Worm (Caenorhabditis elegans) whole organism, early embryonic: ENCODE results near the gene F41H10.3.

Source experiments
- B0310.2 ChIP-seq: sonication (generic microtip); optimal IDR thresholded peaks from 2 replicates; lab custom pipeline; 2016; ENCODE audit warnings: mild to moderate bottlenecking, missing genetic modification characterization, missing compliant biosample characterization
- F13C5.2 ChIP-seq: sonication (generic microtip); optimal IDR thresholded peaks from 2 replicates; lab custom pipeline; 2017; ENCODE audit warnings: mild to moderate bottlenecking, missing genetic modification characterization, inconsistent platforms, missing compliant biosample characterization
- aly-1 ChIP-seq: sonication (generic microtip); optimal IDR thresholded peaks from 2 replicates; lab custom pipeline; 2016; ENCODE audit warnings: missing genetic modification characterization, missing compliant biosample characterization
- ama-1 ChIP-seq: fragments of 150-350 bp; optimal IDR thresholded peaks from 2 replicates; lab custom pipeline; 2014
- ceh-13 ChIP-seq: fragments of 200-800 bp; sonication (Bioruptor generic); optimal IDR thresholded peaks from 2 replicates; lab custom pipeline; 2018; ENCODE audit warnings: mild to moderate bottlenecking, missing genetic modification characterization, missing compliant biosample characterization
- ceh-36 ChIP-seq: sonication (generic microtip); optimal IDR thresholded peaks from 2 replicates; lab custom pipeline; 2016; ENCODE audit warnings: missing genetic modification characterization, inconsistent platforms, missing compliant biosample characterization
- ets-7 ChIP-seq: sonication (generic microtip); optimal IDR thresholded peaks from 2 replicates; lab custom pipeline; 2016; ENCODE audit warnings: missing genotype, missing genetic modification characterization, missing compliant biosample characterization
- flt-1 ChIP-seq: fragments of 200-800 bp; sonication (Bioruptor generic); IDR thresholded peaks from 2 replicates; pipeline ENCODE4 v1.3.6; 2022; ENCODE audit warnings: missing genetic modification characterization, missing compliant biosample characterization
- hmbx-1 ChIP-seq: sonication (generic microtip); optimal IDR thresholded peaks from 2 replicates; lab custom pipeline; 2016; ENCODE audit warnings: mild to moderate bottlenecking, missing genetic modification characterization, missing compliant biosample characterization
- hmg-4 ChIP-seq: fragments of 200-800 bp; sonication (Bioruptor generic); optimal IDR thresholded peaks from 2 replicates; lab custom pipeline; 2018; ENCODE audit warnings: mild to moderate bottlenecking, missing genetic modification characterization, missing compliant biosample characterization
- hnd-1 ChIP-seq: sonication (generic microtip); optimal IDR thresholded peaks from 2 replicates; lab custom pipeline; 2016; ENCODE audit warnings: missing genetic modification characterization, missing compliant biosample characterization
- pes-1 ChIP-seq: fragments of 200-800 bp; sonication (Bioruptor generic); IDR thresholded peaks from 2 replicates; pipeline ENCODE4 v1.3.6; 2022; ENCODE audit warnings: missing genetic modification reagents, missing genetic modification characterization, missing compliant biosample characterization
- scrt-1 ChIP-seq: fragments of 200-800 bp; sonication (Bioruptor generic); IDR thresholded peaks from 2 replicates; pipeline ENCODE4 v1.3.6; 2022; ENCODE audit warnings: missing genetic modification characterization, missing compliant biosample characterization
- sea-1 ChIP-seq: fragments of 200-800 bp; sonication (Bioruptor generic); conservative IDR thresholded peaks from 2 replicates; pipeline ENCODE4 v1.3.6; 2022; ENCODE audit warnings: missing genetic modification characterization, missing compliant biosample characterization
- tbx-11 ChIP-seq: fragments of 200-800 bp; sonication (Bioruptor generic); IDR thresholded peaks from 2 replicates; pipeline ENCODE4 v1.3.6; 2022; ENCODE audit warnings: missing genetic modification characterization, missing compliant biosample characterization
- tbx-37 ChIP-seq: fragments of 200-800 bp; sonication (Bioruptor generic); conservative IDR thresholded peaks from 2 replicates; pipeline ENCODE4 v1.3.6; 2022; ENCODE audit warnings: missing genetic modification reagents, missing genetic modification characterization, missing compliant biosample characterization
- tra-4 ChIP-seq: sonication (generic microtip); optimal IDR thresholded peaks from 2 replicates; lab custom pipeline; 2017; ENCODE audit warnings: missing genetic modification characterization, missing compliant biosample characterization

Gene F41H10.3

ce11 chrIV:5388477-5389065 lies 19.0 kb downstream of the F41H10.3 start, which contains the start of gene elo-6:
Gene elo-6 (minus strand): TSS chrIV:5388559.
- no peak for TF ChIP-seq scrt-1 (GFP tag; lab: Robert Waterston, UW)
- TF ChIP-seq tbx-11 (GFP tag; lab: Robert Waterston, UW) = no peak
- no peak for TF ChIP-seq ceh-36 (tag; lab: Kevin White, UChicago)
- TF ChIP-seq sea-1 = no peak
- TF ChIP-seq tra-4 (tag; lab: Kevin White, UChicago) = no peak
- no peak for TF ChIP-seq hnd-1 (tag; lab: Kevin White, UChicago)
- TF ChIP-seq ceh-13 (GFP tag; lab: Kevin White, UChicago) = no peak
- no peak for TF ChIP-seq flt-1 (GFP tag; lab: Robert Waterston, UW)
- no peak for TF ChIP-seq hmbx-1 (tag; lab: Kevin White, UChicago)
- TF ChIP-seq ets-7 = no peak
- TF ChIP-seq hmg-4 (GFP tag; lab: Kevin White, UChicago) = no peak
- TF ChIP-seq aly-1 (tag; lab: Kevin White, UChicago) = no peak
- TF ChIP-seq pes-1 (GFP tag; lab: Robert Waterston, UW) = no peak
- TF ChIP-seq ama-1 (lab: Kevin White, UChicago) = no peak
- TF ChIP-seq B0310.2 (tag; lab: Kevin White, UChicago) = no peak

DNA sequence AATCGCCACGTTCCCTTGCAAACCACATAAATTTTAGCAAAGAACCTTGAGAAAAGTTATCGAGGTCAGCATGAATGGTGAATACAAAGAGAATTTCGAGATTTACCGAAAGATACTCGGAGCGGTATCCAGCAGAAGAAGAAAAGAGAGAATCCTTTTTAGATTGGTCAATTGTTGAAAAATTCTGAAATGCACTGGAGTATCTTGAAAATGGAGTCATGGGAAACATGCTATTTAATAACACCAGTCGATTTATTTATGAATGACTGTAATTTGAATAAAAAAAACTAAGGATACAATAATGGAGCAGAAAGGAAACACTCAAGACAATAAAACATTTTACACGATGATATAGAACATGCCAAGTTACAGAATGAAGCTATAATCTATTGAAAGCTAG lies 20.4 kb downstream of the F41H10.3 start:
- TF ChIP-seq sea-1 (no peak), flt-1 (GFP tag; lab: Robert Waterston, UW) (no peak)

ce11 chrIV:5391507-5392057 lies 22.0 kb downstream of the F41H10.3 start, which contains the start of the genes htp-1 and ZK616.5:
Gene htp-1 (minus strand): TSS chrIV:5391557.
Gene ZK616.5 (plus strand): TSS chrIV:5391929.
- TF ChIP-seq hmg-4 (GFP tag; lab: Kevin White, UChicago) (no peak), ceh-36 (tag; lab: Kevin White, UChicago) (no peak), ama-1 (lab: Kevin White, UChicago) (no peak), hmbx-1 (tag; lab: Kevin White, UChicago) (no peak)

ce11 chrIV:5393566-5393965 lies 24.0 kb downstream of the F41H10.3 start:
- TF ChIP-seq aly-1 (tag; lab: Kevin White, UChicago) (no peak), pes-1 (GFP tag; lab: Robert Waterston, UW) (no peak), ets-7 (no peak), B0310.2 (tag; lab: Kevin White, UChicago) (no peak), ceh-13 (GFP tag; lab: Kevin White, UChicago) (no peak), tbx-37 (GFP tag; lab: Robert Waterston, UW) (no peak), ama-1 (lab: Kevin White, UChicago) (no peak), hmbx-1 (tag; lab: Kevin White, UChicago) (no peak), scrt-1 (GFP tag; lab: Robert Waterston, UW) (no peak), hnd-1 (tag; lab: Kevin White, UChicago) (no peak), hmg-4 (GFP tag; lab: Kevin White, UChicago) (no peak), tra-4 (tag; lab: Kevin White, UChicago) (no peak), F13C5.2 (tag; lab: Kevin White, UChicago) (no peak), ceh-36 (tag; lab: Kevin White, UChicago) (no peak), flt-1 (GFP tag; lab: Robert Waterston, UW) (no peak), tbx-11 (GFP tag; lab: Robert Waterston, UW) (no peak), sea-1 (no peak)

- no peak for TF ChIP-seq ceh-13 (GFP tag; lab: Kevin White, UChicago)
- TF ChIP-seq F13C5.2 (tag; lab: Kevin White, UChicago) = peak; percentile 20
- TF ChIP-seq ceh-36 (tag; lab: Kevin White, UChicago) = no peak
- no peak for TF ChIP-seq hmg-4 (GFP tag; lab: Kevin White, UChicago)
- no peak for TF ChIP-seq scrt-1 (GFP tag; lab: Robert Waterston, UW)
- no peak for TF ChIP-seq B0310.2 (tag; lab: Kevin White, UChicago)
Observed at ce11 chrIV:5394687-5395086, 25.1 kb downstream of the F41H10.3 start, which contains the start of the genes perm-3 and swsn-6. Gene perm-3 (minus strand): TSS chrIV:5394804. Gene swsn-6 (plus strand): TSS chrIV:5395033.

DNA sequence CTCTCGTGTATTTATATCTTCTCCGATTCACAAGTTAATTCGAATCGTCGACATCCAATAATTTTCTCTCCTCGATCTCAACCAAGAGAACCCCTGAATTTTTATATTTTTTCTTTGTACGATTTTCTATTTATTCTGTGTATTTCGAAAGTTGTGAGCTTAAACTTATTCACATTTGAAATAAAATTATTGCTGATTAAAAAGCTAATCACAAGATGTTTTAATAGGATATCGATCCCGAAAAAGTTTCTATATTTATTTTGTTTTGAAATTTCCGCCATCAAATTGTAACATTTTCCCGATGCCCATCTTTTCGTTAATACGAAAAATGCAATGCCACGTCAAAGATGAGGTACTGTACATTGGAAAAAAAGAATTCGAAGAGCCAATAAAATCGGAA lies 27.2 kb downstream of the F41H10.3 start, which contains the start of gene ZK616.3:
Gene ZK616.3 (plus strand): TSS at position 301 of the 400 bp plus-strand sequence.
- TF ChIP-seq aly-1 (tag; lab: Kevin White, UChicago) (no peak), ceh-36 (tag; lab: Kevin White, UChicago) (no peak), tbx-37 (GFP tag; lab: Robert Waterston, UW) (no peak), pes-1 (GFP tag; lab: Robert Waterston, UW) (no peak), scrt-1 (GFP tag; lab: Robert Waterston, UW) (no peak), sea-1 (no peak), hmbx-1 (tag; lab: Kevin White, UChicago) (no peak), tra-4 (tag; lab: Kevin White, UChicago) (no peak), F13C5.2 (tag; lab: Kevin White, UChicago) (no peak)

DNA sequence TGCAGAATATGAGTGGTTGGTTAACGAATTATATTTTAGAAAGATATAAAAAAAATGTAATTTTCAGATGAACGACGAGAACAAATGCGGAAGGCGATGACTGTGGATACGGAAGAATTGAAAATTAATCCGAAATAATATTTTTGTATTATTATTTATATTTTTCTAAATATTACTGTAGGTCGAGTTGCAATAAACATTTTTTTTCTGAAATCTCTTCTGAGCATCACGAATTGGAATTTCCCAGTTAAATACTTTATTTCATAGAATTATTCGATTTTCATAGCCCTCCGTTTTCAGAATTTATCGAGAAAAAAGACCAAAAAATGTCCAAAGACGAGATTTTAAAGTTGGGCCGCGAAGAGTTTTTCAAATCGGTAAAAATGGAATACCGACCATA lies 27.9 kb downstream of the F41H10.3 start, which contains the start of gene ZK616.2:
Gene ZK616.2 (plus strand): TSS at position 301 of the 400 bp plus-strand sequence.
- TF ChIP-seq tbx-37 (GFP tag; lab: Robert Waterston, UW) = no peak
- TF ChIP-seq hnd-1 (tag; lab: Kevin White, UChicago) = no peak
- no peak for TF ChIP-seq tra-4 (tag; lab: Kevin White, UChicago)
- no peak for TF ChIP-seq hmbx-1 (tag; lab: Kevin White, UChicago)
- TF ChIP-seq hmg-4 (GFP tag; lab: Kevin White, UChicago) = no peak
- TF ChIP-seq flt-1 (GFP tag; lab: Robert Waterston, UW) = no peak
- TF ChIP-seq aly-1 (tag; lab: Kevin White, UChicago) = no peak
